Fruit fly (Drosophila melanogaster): ENCODE data around the gene shtd.
A peak's percentile ranks its signal among the peaks of the same experiment; 100 is the strongest.

Gene shtd

dm6 chrX:15498791-15499190 is 36.5 kb upstream of the shtd start (continued):
- TF ChIP-seq trem (tag; optimal IDR thresholded peaks at IDR 0.05) (peak; percentile 11), ac (GFP tag; optimal IDR thresholded peaks at IDR 0.05) (peak; percentile 21), vnd (GFP tag; IDR thresholded peaks at IDR 0.05; ENCODE audit: partially characterized antibody) (no peak), Mrtf (GFP tag; IDR thresholded peaks at IDR 0.05) (no peak), wek (GFP tag; optimal IDR thresholded peaks at IDR 0.05) (no peak), seq (GFP tag; IDR thresholded peaks at IDR 0.05) (no peak), CG12659 (GFP tag; optimal IDR thresholded peaks at IDR 0.05) (no peak), stwl (tag; optimal IDR thresholded peaks at IDR 0.05) (peak; percentile 49), CG34376 (GFP tag; optimal IDR thresholded peaks at IDR 0.05) (peak; percentile 2), CG3163 (GFP tag; optimal IDR thresholded peaks at IDR 0.05) (no peak), CG2199 (GFP tag; IDR thresholded peaks at IDR 0.05) (peak; percentile 77; the same call in 1 of the 3 replicates), dmrt99B (tag; optimal IDR thresholded peaks at IDR 0.05) (peak; percentile 27), ham (GFP tag; IDR thresholded peaks at IDR 0.05) (no peak), run (tag; optimal IDR thresholded peaks at IDR 0.05) (no peak), cwo (GFP tag; optimal IDR thresholded peaks at IDR 0.05) (no peak), Bgb (GFP tag; IDR thresholded peaks at IDR 0.05; ENCODE audit: partially characterized antibody) (peak; percentile 22; the same call in 1 of the 2 replicates), Abd-B (GFP tag; optimal IDR thresholded peaks at IDR 0.05) (no peak), CG10462 (GFP tag; optimal IDR thresholded peaks at IDR 0.05) (no peak), Side (GFP tag; optimal IDR thresholded peaks at IDR 0.05) (no peak), Oaz (GFP tag; IDR thresholded peaks at IDR 0.05) (no peak), CG10431 (GFP tag; optimal IDR thresholded peaks at IDR 0.05) (no peak), CG10959 (GFP tag; IDR thresholded peaks at IDR 0.05) (no peak), ssp (GFP tag; IDR thresholded peaks at IDR 0.05) (no peak), Chrac-16 (GFP tag; optimal IDR thresholded peaks at IDR 0.05) (no peak), Med (GFP tag) (peak; percentile 85), CG1832 (GFP tag; optimal IDR thresholded peaks at IDR 0.05) (peak; percentile 39), CG17359 (tag; optimal IDR thresholded peaks at IDR 0.05) (no peak), lov (optimal IDR thresholded peaks at IDR 0.05) (no peak), lov (GFP tag; IDR thresholded peaks at IDR 0.05) (0 out of 3 replicates have a peak, but pooled peaks have one; percentile 40), CG1024 (GFP tag; IDR thresholded peaks at IDR 0.05) (no peak), nom (GFP tag; optimal IDR thresholded peaks at IDR 0.05) (peak; percentile 74), Hey (tag; optimal IDR thresholded peaks at IDR 0.05) (no peak), CG3995 (GFP tag; optimal IDR thresholded peaks at IDR 0.05) (no peak), cas (GFP tag; IDR thresholded peaks at IDR 0.05) (no peak), CG17361 (GFP tag; IDR thresholded peaks at IDR 0.05) (no peak), CG42726 (GFP tag; IDR thresholded peaks at IDR 0.05; ENCODE audit: partially characterized antibody) (0 out of 2 replicates have a peak, but pooled peaks have one; percentile 40), Ets65A (GFP tag) (no peak), ase (GFP tag; IDR thresholded peaks at IDR 0.05) (no peak), CG9932 (GFP tag; IDR thresholded peaks at IDR 0.05) (no peak), Dek (tag; optimal IDR thresholded peaks at IDR 0.05) (no peak), CG15011 (GFP tag; optimal IDR thresholded peaks at IDR 0.05) (no peak), CG6854 (GFP tag; optimal IDR thresholded peaks at IDR 0.05) (no peak), NK7.1 (GFP tag; optimal IDR thresholded peaks at IDR 0.05) (peak; percentile 7), Vsx1 (GFP tag; optimal IDR thresholded peaks at IDR 0.05) (no peak), Lhr (GFP tag; optimal IDR thresholded peaks at IDR 0.05) (peak; percentile 1), kay (GFP tag; optimal IDR thresholded peaks at IDR 0.05) (no peak), ERR (GFP tag; optimal IDR thresholded peaks at IDR 0.05) (no peak), CG3847 (GFP tag; IDR thresholded peaks at IDR 0.05) (no peak), klu (GFP tag; IDR thresholded peaks at IDR 0.05) (no peak), CG6175 (GFP tag; IDR thresholded peaks at IDR 0.05) (0 out of 3 replicates have a peak, but pooled peaks have one; percentile 32), gce (GFP tag; IDR thresholded peaks at IDR 0.05) (peak; percentile 46; the same call in 1 of the 3 replicates), MBD-R2 (GFP tag; IDR thresholded peaks at IDR 0.05) (0 out of 2 replicates have a peak, but pooled peaks have one; percentile 12)

Measured in whole organism, embryonic.